Fruit fly (Drosophila melanogaster) whole organism, prepupa: ENCODE data around the gene CG14966.
A peak's percentile ranks its signal among the peaks of the same experiment; 100 is the strongest.

Experiments used
- Blimp-1 ChIP-seq: fragments of 200-800 bp; sonication (Bioruptor generic); optimal IDR thresholded peaks from 3 replicates; lab custom pipeline; 2017; ENCODE audit warnings: missing biosample characterization, missing genetic modification characterization, mild to moderate bottlenecking, moderate library complexity, missing genetic modification reagents
- CG10669 ChIP-seq: fragments of 200-800 bp; sonication (Bioruptor generic); optimal IDR thresholded peaks from 3 replicates; lab custom pipeline; 2018; ENCODE audit warnings: missing biosample characterization, mild to moderate bottlenecking, missing genetic modification characterization, moderate library complexity
- CG11294 ChIP-seq: fragments of 200-800 bp; sonication (Bioruptor generic); IDR thresholded peaks from 2 replicates; pipeline ENCODE4 v1.3.6; 2022; ENCODE audit warnings: missing biosample characterization, missing genetic modification characterization
- CG11762 ChIP-seq: fragments of 200-800 bp; sonication (Bioruptor generic); optimal IDR thresholded peaks from 3 replicates; lab custom pipeline; 2016; ENCODE audit warnings: missing biosample characterization, missing genetic modification characterization; ENCODE audit not compliant: insufficient read depth
- CG15336 ChIP-seq: fragments of 200-800 bp; sonication (Bioruptor generic); IDR thresholded peaks from 2 replicates; pipeline ENCODE4 v1.3.6; 2022; ENCODE audit warnings: missing biosample characterization, missing genetic modification characterization
- CG1621 ChIP-seq: fragments of 200-800 bp; sonication (Bioruptor generic); optimal IDR thresholded peaks from 3 replicates; lab custom pipeline; 2018; ENCODE audit warnings: missing biosample characterization, mild to moderate bottlenecking, missing genetic modification characterization
- CG16779 ChIP-seq: fragments of 200-800 bp; sonication (Bioruptor generic); optimal IDR thresholded peaks from 3 replicates; lab custom pipeline; 2017; ENCODE audit warnings: missing biosample characterization, mild to moderate bottlenecking, missing genetic modification characterization
- CG31627 ChIP-seq: fragments of 200-800 bp; sonication (Bioruptor generic); optimal IDR thresholded peaks from 3 replicates; lab custom pipeline; 2016; ENCODE audit warnings: missing biosample characterization, missing genetic modification characterization
- CG32006 ChIP-seq: fragments of 200-800 bp; sonication (Bioruptor generic); optimal IDR thresholded peaks from 3 replicates; lab custom pipeline; 2017; ENCODE audit warnings: missing biosample characterization, mild to moderate bottlenecking, missing genetic modification characterization
- CG3919 ChIP-seq: fragments of 200-800 bp; sonication (Bioruptor generic); optimal IDR thresholded peaks from 3 replicates; lab custom pipeline; 2016; ENCODE audit warnings: missing biosample characterization, missing genetic modification characterization
- CG4318 ChIP-seq: fragments of 200-800 bp; sonication (Bioruptor generic); optimal IDR thresholded peaks from 3 replicates; lab custom pipeline; 2017; ENCODE audit warnings: missing biosample characterization, mild to moderate bottlenecking, missing genetic modification characterization
- CG6276 ChIP-seq: fragments of 200-800 bp; sonication (Bioruptor generic); optimal IDR thresholded peaks from 2 replicates; lab custom pipeline; 2017; ENCODE audit warnings: missing biosample characterization, mild to moderate bottlenecking, missing genetic modification characterization
- CG6792 ChIP-seq: fragments of 200-800 bp; sonication (Bioruptor generic); optimal IDR thresholded peaks from 3 replicates; lab custom pipeline; 2016; ENCODE audit warnings: missing biosample characterization, missing genetic modification characterization
- CG8119 ChIP-seq: fragments of 200-800 bp; sonication (Bioruptor generic); IDR thresholded peaks from 3 replicates; pipeline ENCODE4 v1.3.6; 2022; ENCODE audit warnings: missing biosample characterization, missing genetic modification characterization
- CG8319 ChIP-seq: fragments of 200-800 bp; sonication (Bioruptor generic); optimal IDR thresholded peaks from 3 replicates; lab custom pipeline; 2016; ENCODE audit warnings: missing biosample characterization, missing genetic modification characterization
- CG8632 ChIP-seq: fragments of 200-800 bp; sonication (Bioruptor generic); optimal IDR thresholded peaks from 3 replicates; lab custom pipeline; 2016; ENCODE audit warnings: missing biosample characterization, missing genetic modification characterization
- CG9139 ChIP-seq: fragments of 200-800 bp; sonication (Bioruptor generic); optimal IDR thresholded peaks from 3 replicates; lab custom pipeline; 2017; ENCODE audit warnings: missing biosample characterization, mild to moderate bottlenecking, missing genetic modification characterization
- Eip75B ChIP-seq: fragments of 200-800 bp; sonication (Bioruptor generic); optimal IDR thresholded peaks from 3 replicates; lab custom pipeline; 2016; ENCODE audit warnings: missing biosample characterization, missing genetic modification characterization
- Eip78C ChIP-seq: fragments of 200-800 bp; sonication (Bioruptor generic); peaks from one replicate; lab custom pipeline; 2016; ENCODE audit warnings: missing biosample characterization, missing genetic modification characterization
- Eip93F ChIP-seq: fragments of 200-800 bp; sonication (Bioruptor generic); optimal IDR thresholded peaks from 2 replicates; lab custom pipeline; 2016; ENCODE audit warnings: missing biosample characterization, mild to moderate bottlenecking, missing genetic modification characterization
- Ets21C ChIP-seq: fragments of 200-800 bp; sonication (Bioruptor generic); optimal IDR thresholded peaks from 3 replicates; lab custom pipeline; 2016; ENCODE audit warnings: missing biosample characterization, missing genetic modification characterization
- Ets96B ChIP-seq: fragments of 200-800 bp; optimal IDR thresholded peaks from 2 replicates; lab custom pipeline; 2019; ENCODE audit warnings: missing biosample characterization, mild to moderate bottlenecking, missing genetic modification characterization, moderate library complexity
- Gug ChIP-seq: fragments of 200-800 bp; sonication (Bioruptor generic); IDR thresholded peaks from 2 replicates; pipeline ENCODE4 v1.3.6; 2022; ENCODE audit warnings: missing biosample characterization, missing genetic modification characterization
- Hr39 ChIP-seq: fragments of 200-800 bp; sonication (Bioruptor generic); optimal IDR thresholded peaks from 2 replicates; lab custom pipeline; 2016; ENCODE audit warnings: missing biosample characterization, missing genetic modification characterization
- Hr4 ChIP-seq: fragments of 200-800 bp; sonication (Bioruptor generic); optimal IDR thresholded peaks from 3 replicates; lab custom pipeline; 2016; ENCODE audit warnings: missing biosample characterization, missing genetic modification characterization
- Lpt ChIP-seq: fragments of 200-800 bp; sonication (Bioruptor generic); optimal IDR thresholded peaks from 3 replicates; lab custom pipeline; 2016; ENCODE audit warnings: missing biosample characterization, missing genetic modification characterization
- Sox102F ChIP-seq: fragments of 200-800 bp; sonication (Bioruptor generic); optimal IDR thresholded peaks from 2 replicates; lab custom pipeline; 2016; ENCODE audit warnings: missing biosample characterization, mild to moderate bottlenecking, missing genetic modification characterization
- Sox14 ChIP-seq: fragments of 200-800 bp; sonication (Bioruptor generic); optimal IDR thresholded peaks from 3 replicates; lab custom pipeline; 2016; ENCODE audit warnings: missing biosample characterization, missing genetic modification characterization
- Sox15 ChIP-seq: fragments of 200-800 bp; sonication (Bioruptor generic); optimal IDR thresholded peaks from 3 replicates; lab custom pipeline; 2016; ENCODE audit warnings: missing biosample characterization, missing genetic modification characterization
- achi ChIP-seq: fragments of 200-800 bp; sonication (Bioruptor generic); optimal IDR thresholded peaks from 3 replicates; lab custom pipeline; 2016; ENCODE audit warnings: missing biosample characterization, missing genetic modification characterization
- acj6 ChIP-seq: fragments of 200-800 bp; sonication (Bioruptor generic); optimal IDR thresholded peaks from 3 replicates; lab custom pipeline; 2016; ENCODE audit warnings: missing biosample characterization, missing genetic modification characterization
- cyc ChIP-seq: fragments of 200-800 bp; sonication (Bioruptor generic); optimal IDR thresholded peaks from 3 replicates; lab custom pipeline; 2016; ENCODE audit warnings: missing biosample characterization, missing genetic modification characterization
- dsx ChIP-seq: fragments of 200-800 bp; optimal IDR thresholded peaks from 3 replicates; lab custom pipeline; 2019; ENCODE audit warnings: missing biosample characterization, mild to moderate bottlenecking, missing genetic modification characterization, moderate library complexity; ENCODE audit not compliant: poor library complexity, severe bottlenecking
- eg ChIP-seq: fragments of 200-800 bp; sonication (Bioruptor generic); IDR thresholded peaks from 3 replicates; pipeline ENCODE4 v1.3.6; 2022; ENCODE audit warnings: missing biosample characterization, missing genetic modification characterization
- esn ChIP-seq: fragments of 200-800 bp; sonication (Bioruptor generic); optimal IDR thresholded peaks from 2 replicates; lab custom pipeline; 2016; ENCODE audit warnings: missing biosample characterization, mild to moderate bottlenecking, missing genetic modification characterization, moderate library complexity
- fd59A ChIP-seq: fragments of 200-800 bp; sonication (Bioruptor generic); optimal IDR thresholded peaks from 2 replicates; lab custom pipeline; 2017; ENCODE audit warnings: missing biosample characterization, mild to moderate bottlenecking, missing genetic modification characterization, missing genetic modification reagents
- fd85E ChIP-seq: fragments of 200-800 bp; sonication (Bioruptor generic); optimal IDR thresholded peaks from 3 replicates; lab custom pipeline; 2016; ENCODE audit warnings: missing biosample characterization, missing genetic modification characterization
- fkh ChIP-seq: fragments of 200-800 bp; sonication (Bioruptor generic); optimal IDR thresholded peaks from 3 replicates; lab custom pipeline; 2017; ENCODE audit warnings: missing biosample characterization, mild to moderate bottlenecking, missing genetic modification characterization, moderate library complexity
- lz ChIP-seq: fragments of 200-800 bp; sonication (Bioruptor generic); optimal IDR thresholded peaks from 3 replicates; lab custom pipeline; 2016; ENCODE audit warnings: missing biosample characterization, missing genetic modification characterization
- spab ChIP-seq: fragments of 200-800 bp; sonication (Bioruptor generic); optimal IDR thresholded peaks from 2 replicates; lab custom pipeline; 2017; ENCODE audit warnings: missing biosample characterization, mild to moderate bottlenecking, missing genetic modification characterization, missing genetic modification reagents
- svp ChIP-seq: fragments of 200-800 bp; sonication (Bioruptor generic); peaks from one replicate; lab custom pipeline; 2016; ENCODE audit warnings: missing biosample characterization, missing genetic modification characterization
- topi ChIP-seq: fragments of 200-800 bp; sonication (Bioruptor generic); optimal IDR thresholded peaks from 3 replicates; lab custom pipeline; 2016; ENCODE audit warnings: missing biosample characterization, missing genetic modification characterization
- vri ChIP-seq: fragments of 200-800 bp; sonication (Bioruptor generic); optimal IDR thresholded peaks from 3 replicates; lab custom pipeline; 2016; ENCODE audit warnings: missing biosample characterization, mild to moderate bottlenecking, missing genetic modification characterization

CG14966 gene

dm6 chr3L:3240597-3241367 lies 43.4 kb upstream of the CG14966 start (continued):
- TF ChIP-seq CG11762 (GFP tag; lab: Kevin White, UChicago) (peak; percentile 92), Eip93F (peak; percentile 57), CG1621 (tag; lab: Kevin White, UChicago) (peak; percentile 85), Hr4 (GFP tag; lab: Kevin White, UChicago) (peak; percentile 83), cyc (GFP tag; lab: Kevin White, UChicago) (peak; percentile 92), CG3919 (GFP tag; lab: Kevin White, UChicago) (peak; percentile 95), Sox15 (GFP tag; lab: Kevin White, UChicago) (peak; percentile 93), fd59A (peak; percentile 93), Ets21C (GFP tag; lab: Kevin White, UChicago) (peak; percentile 76), CG11294 (GFP tag; lab: Robert Waterston, UW) (peak; percentile 62), CG6276 (GFP tag; lab: Kevin White, UChicago) (peak; percentile 87), vri (GFP tag; lab: Kevin White, UChicago) (peak; percentile 84), Eip78C (GFP tag; lab: Kevin White, UChicago) (peak; percentile 97), CG16779 (tag; lab: Kevin White, UChicago) (peak; percentile 94), achi (GFP tag; lab: Kevin White, UChicago) (peak; percentile 96), Hr39 (GFP tag; lab: Kevin White, UChicago) (peak; percentile 88), CG6792 (GFP tag; lab: Kevin White, UChicago) (peak; percentile 94), eg (GFP tag; lab: Robert Waterston, UW) (peak; percentile 76), fkh (GFP tag; lab: Kevin White, UChicago) (no peak)

- TF ChIP-seq Sox102F (GFP tag; lab: Kevin White, UChicago) (peak; percentile 78), Ets21C (GFP tag; lab: Kevin White, UChicago) (peak; percentile 32), Lpt (GFP tag; lab: Kevin White, UChicago) (peak; percentile 31), CG3919 (GFP tag; lab: Kevin White, UChicago) (no peak), Hr39 (GFP tag; lab: Kevin White, UChicago) (peak; percentile 76), lz (peak; percentile 52), CG9139 (GFP tag; lab: Kevin White, UChicago) (no peak), vri (GFP tag; lab: Kevin White, UChicago) (peak; percentile 59), CG8319 (GFP tag; lab: Kevin White, UChicago) (no peak), Blimp-1 (GFP tag; lab: Kevin White, UChicago) (no peak), CG8119 (GFP tag; lab: Robert Waterston, UW) (peak; percentile 33; the same call in 2 of the 3 replicates), CG11294 (GFP tag; lab: Robert Waterston, UW) (no peak), Sox15 (GFP tag; lab: Kevin White, UChicago) (peak; percentile 56), CG4318 (no peak), CG6792 (GFP tag; lab: Kevin White, UChicago) (peak; percentile 59), Eip75B (GFP tag; lab: Kevin White, UChicago) (peak; percentile 61), CG16779 (tag; lab: Kevin White, UChicago) (peak; percentile 22), eg (GFP tag; lab: Robert Waterston, UW) (0 out of 3 replicates have a peak, but pooled peaks have one; percentile 21), fd85E (GFP tag; lab: Kevin White, UChicago) (no peak), topi (GFP tag; lab: Kevin White, UChicago) (no peak), CG10669 (GFP tag; lab: Kevin White, UChicago) (no peak), CG31627 (GFP tag; lab: Kevin White, UChicago) (peak; percentile 73), CG11762 (GFP tag; lab: Kevin White, UChicago) (no peak), esn (GFP tag; lab: Kevin White, UChicago) (peak; percentile 51), CG1621 (tag; lab: Kevin White, UChicago) (peak; percentile 79), CG15336 (peak; percentile 55), spab (GFP tag; lab: Kevin White, UChicago) (no peak), CG8632 (GFP tag; lab: Kevin White, UChicago) (peak; percentile 36), svp (GFP tag; lab: Kevin White, UChicago) (peak; percentile 93), CG6276 (GFP tag; lab: Kevin White, UChicago) (no peak), Ets96B (tag; lab: Kevin White, UChicago) (no peak), cyc (GFP tag; lab: Kevin White, UChicago) (no peak), Gug (no peak), Hr4 (GFP tag; lab: Kevin White, UChicago) (peak; percentile 60), Sox14 (peak; percentile 74), dsx (GFP tag; lab: Kevin White, UChicago) (peak; percentile 77), acj6 (GFP tag; lab: Kevin White, UChicago) (peak; percentile 81), CG32006 (GFP tag; lab: Kevin White, UChicago) (peak; percentile 5)
Observed at dm6 chr3L:3239785-3240596, 42.6 kb upstream of the CG14966 start.
